Fruit fly (Drosophila melanogaster) whole organism, embryonic: Measurements from ENCODE around the gene Cdc14.

Source experiments
- Atf-2 ChIP-seq: fragments of 200-800 bp; sonication (Bioruptor generic); optimal IDR thresholded peaks from 2 replicates; lab custom pipeline; 2016; ENCODE audit warnings: missing biosample characterization, missing genetic modification characterization
- Awh ChIP-seq: fragments of 200-800 bp; sonication (Bioruptor generic); IDR thresholded peaks from 2 replicates; pipeline ENCODE4, ENCODE4 v1.3.6; 2022; ENCODE audit warnings: missing biosample characterization, missing genetic modification characterization
- CG10462 ChIP-seq: fragments of 200-800 bp; sonication (Bioruptor generic); optimal IDR thresholded peaks from 2 replicates; lab custom pipeline; 2016; ENCODE audit warnings: missing biosample characterization, missing genetic modification characterization
- CG11085 ChIP-seq: fragments of 200-800 bp; sonication (Bioruptor generic); IDR thresholded peaks from 2 replicates; pipeline ENCODE4 v1.3.6; 2022; ENCODE audit warnings: missing biosample characterization, missing genetic modification characterization
- CG11398 ChIP-seq: fragments of 200-800 bp; sonication (Bioruptor generic); optimal IDR thresholded peaks from 2 replicates; lab custom pipeline; 2016; ENCODE audit warnings: missing biosample characterization, missing genetic modification characterization
- CG14014 ChIP-seq: fragments of 200-800 bp; sonication (Bioruptor generic); IDR thresholded peaks from 2 replicates; pipeline ENCODE4 v1.3.6; 2022; ENCODE audit warnings: missing biosample characterization, missing genetic modification characterization
- CG15073 ChIP-seq: fragments of 200-800 bp; sonication (Bioruptor generic); optimal IDR thresholded peaks from 2 replicates; lab custom pipeline; 2016; ENCODE audit warnings: missing biosample characterization, missing genetic modification characterization
- CG15269 ChIP-seq: fragments of 200-800 bp; sonication (Bioruptor generic); optimal IDR thresholded peaks from 2 replicates; lab custom pipeline; 2018; ENCODE audit warnings: missing biosample characterization, mild to moderate bottlenecking, missing genetic modification characterization, moderate library complexity
- CG1647 ChIP-seq: fragments of 200-800 bp; sonication (Bioruptor generic); optimal IDR thresholded peaks from 3 replicates; lab custom pipeline; 2016; ENCODE audit warnings: missing biosample characterization, missing genetic modification characterization
- CG17912 ChIP-seq: fragments of 200-800 bp; sonication (Bioruptor generic); optimal IDR thresholded peaks from 2 replicates; lab custom pipeline; 2018; ENCODE audit warnings: missing biosample characterization, mild to moderate bottlenecking, missing genetic modification characterization
- CG32772 ChIP-seq: fragments of 200-800 bp; sonication (Bioruptor generic); IDR thresholded peaks from 2 replicates; pipeline ENCODE4 v1.3.6; 2022; ENCODE audit warnings: missing biosample characterization, missing genetic modification characterization
- CG34376 ChIP-seq: fragments of 200-800 bp; sonication (Bioruptor generic); optimal IDR thresholded peaks from 2 replicates; lab custom pipeline; 2018; ENCODE audit warnings: missing biosample characterization, mild to moderate bottlenecking, missing genetic modification characterization
- CG34422 ChIP-seq: fragments of 200-800 bp; sonication (Bioruptor generic); IDR thresholded peaks from 3 replicates; pipeline ENCODE4 v1.3.6; 2022; ENCODE audit warnings: missing biosample characterization, missing genetic modification characterization
- CG3838 ChIP-seq: fragments of 200-800 bp; sonication (Bioruptor generic); optimal IDR thresholded peaks from 3 replicates; lab custom pipeline; 2016; ENCODE audit warnings: missing biosample characterization, missing genetic modification characterization
- CG42726 ChIP-seq: fragments of 200-800 bp; sonication (Bioruptor generic); IDR thresholded peaks from 2 replicates; pipeline ENCODE4 v1.3.6; 2022; ENCODE audit warnings: missing biosample characterization, missing genetic modification characterization; ENCODE audit not compliant: partially characterized antibody
- CG7987 ChIP-seq: fragments of 200-800 bp; sonication (Bioruptor generic); optimal IDR thresholded peaks from 2 replicates; lab custom pipeline; 2018; ENCODE audit warnings: missing biosample characterization, mild to moderate bottlenecking, missing genetic modification characterization, moderate library complexity
- CkIIα-i1 ChIP-seq: fragments of 200-800 bp; sonication (Bioruptor generic); IDR thresholded peaks from 2 replicates; pipeline ENCODE4 v1.3.6; 2022; ENCODE audit warnings: missing biosample characterization, missing genetic modification characterization
- D19A ChIP-seq: fragments of 200-800 bp; optimal IDR thresholded peaks from 3 replicates; lab custom pipeline; 2019; ENCODE audit warnings: missing biosample characterization, mild to moderate bottlenecking, missing genetic modification characterization, moderate library complexity
- Dp ChIP-seq: fragments of 200-800 bp; sonication (Bioruptor generic); optimal IDR thresholded peaks from 2 replicates; lab custom pipeline; 2018; ENCODE audit warnings: missing biosample characterization, mild to moderate bottlenecking, missing genetic modification characterization, moderate library complexity
- Elba2 ChIP-seq: fragments of 200-800 bp; sonication (Bioruptor generic); optimal IDR thresholded peaks from 3 replicates; lab custom pipeline; 2016; ENCODE audit warnings: missing biosample characterization, missing genetic modification characterization
- Ets97D ChIP-seq: fragments of 200-800 bp; sonication (Bioruptor generic); optimal IDR thresholded peaks from 3 replicates; lab custom pipeline; 2016; ENCODE audit warnings: missing biosample characterization, missing genetic modification characterization
- Fer3 ChIP-seq: fragments of 200-800 bp; sonication (Bioruptor generic); optimal IDR thresholded peaks from 2 replicates; lab custom pipeline; 2018; ENCODE audit warnings: missing biosample characterization, mild to moderate bottlenecking, missing genetic modification characterization, moderate library complexity
- H15 ChIP-seq: fragments of 200-800 bp; sonication (Bioruptor generic); IDR thresholded peaks from 3 replicates; pipeline ENCODE4 v1.3.6; 2022; ENCODE audit warnings: missing biosample characterization, missing genetic modification characterization
- HmgZ ChIP-seq: fragments of 200-800 bp; sonication (Bioruptor generic); optimal IDR thresholded peaks from 2 replicates; lab custom pipeline; 2018; ENCODE audit warnings: missing biosample characterization, mild to moderate bottlenecking, missing genetic modification characterization
- Hr51 ChIP-seq, 2 experiments: fragments of 200-800 bp; sonication (Bioruptor generic); optimal IDR thresholded peaks; 2 replicates in 1 of 2; 3 replicates in 1 of 2; lab custom pipeline; 2016 to 2018; ENCODE audit warnings: missing biosample characterization in 2 of 2, missing genetic modification characterization in 2 of 2, mild to moderate bottlenecking in 1 of 2, moderate library complexity in 1 of 2
- Mes4 ChIP-seq: fragments of 200-800 bp; sonication (Bioruptor generic); optimal IDR thresholded peaks from 2 replicates; lab custom pipeline; 2016; ENCODE audit warnings: missing biosample characterization, missing genetic modification characterization
- Rfx ChIP-seq: fragments of 200-800 bp; sonication (Bioruptor generic); IDR thresholded peaks from 2 replicates; pipeline ENCODE4 v1.3.6; 2022; ENCODE audit warnings: missing biosample characterization, missing genetic modification characterization
- Sox100B ChIP-seq: fragments of 200-800 bp; sonication (Bioruptor generic); optimal IDR thresholded peaks from 3 replicates; lab custom pipeline; 2018; ENCODE audit warnings: missing biosample characterization, mild to moderate bottlenecking, missing genetic modification characterization
- btn ChIP-seq: fragments of 200-800 bp; sonication (Bioruptor generic); optimal IDR thresholded peaks from 2 replicates; lab custom pipeline; 2016; ENCODE audit warnings: missing biosample characterization, missing genetic modification characterization
- cato ChIP-seq: fragments of 200-800 bp; sonication (Bioruptor generic); optimal IDR thresholded peaks from 2 replicates; lab custom pipeline; 2016; ENCODE audit warnings: missing biosample characterization, missing genetic modification characterization, borderline replicate concordance
- chinmo ChIP-seq: fragments of 200-800 bp; sonication (Bioruptor generic); IDR thresholded peaks from 4 replicates; pipeline ENCODE4 v1.3.6; 2022; ENCODE audit warnings: missing biosample characterization, missing genetic modification characterization; ENCODE audit not compliant: partially characterized antibody
- chn ChIP-seq: fragments of 200-800 bp; sonication (Bioruptor generic); optimal IDR thresholded peaks from 2 replicates; lab custom pipeline; 2016; ENCODE audit warnings: missing biosample characterization, missing genetic modification characterization
- danr ChIP-seq: fragments of 200-800 bp; sonication (Bioruptor generic); IDR thresholded peaks from 2 replicates; pipeline ENCODE4 v1.3.6; 2022; ENCODE audit warnings: missing biosample characterization, missing genetic modification characterization
- eyg ChIP-seq: fragments of 200-800 bp; sonication (Bioruptor generic); optimal IDR thresholded peaks from 3 replicates; lab custom pipeline; 2016; ENCODE audit warnings: missing biosample characterization, missing genetic modification characterization
- fd102C ChIP-seq: fragments of 200-800 bp; sonication (Bioruptor generic); optimal IDR thresholded peaks from 2 replicates; lab custom pipeline; 2018; ENCODE audit warnings: missing biosample characterization, mild to moderate bottlenecking, missing genetic modification characterization, moderate library complexity
- fd3F ChIP-seq: fragments of 200-800 bp; sonication (Bioruptor generic); optimal IDR thresholded peaks from 2 replicates; lab custom pipeline; 2018; ENCODE audit warnings: missing biosample characterization, mild to moderate bottlenecking, missing genetic modification characterization, moderate library complexity
- gro ChIP-seq: fragments of 200-800 bp; sonication (Bioruptor generic); optimal IDR thresholded peaks from 2 replicates; lab custom pipeline; 2016; ENCODE audit warnings: missing biosample characterization, missing genetic modification characterization
- kah ChIP-seq: fragments of 200-800 bp; sonication (Bioruptor generic); optimal IDR thresholded peaks from 2 replicates; lab custom pipeline; 2018; ENCODE audit warnings: missing biosample characterization, mild to moderate bottlenecking, missing genetic modification characterization
- klu ChIP-seq: fragments of 200-800 bp; sonication (Bioruptor generic); IDR thresholded peaks from 2 replicates; pipeline ENCODE4 v1.3.6; 2022; ENCODE audit warnings: missing biosample characterization, missing genetic modification characterization
- kni ChIP-seq: fragments of 200-800 bp; sonication (Bioruptor generic); optimal IDR thresholded peaks from 3 replicates; lab custom pipeline; 2017; ENCODE audit warnings: mild to moderate bottlenecking, missing biosample characterization, missing genetic modification reagents, missing genetic modification characterization
- nau ChIP-seq: fragments of 200-800 bp; sonication (Bioruptor generic); optimal IDR thresholded peaks from 3 replicates; lab custom pipeline; 2017; ENCODE audit warnings: missing biosample characterization, mild to moderate bottlenecking, missing genetic modification characterization, missing genetic modification reagents
- nerfin-1 ChIP-seq: fragments of 200-800 bp; sonication (Bioruptor generic); optimal IDR thresholded peaks from 3 replicates; lab custom pipeline; 2019; ENCODE audit warnings: missing biosample characterization, mild to moderate bottlenecking, missing genetic modification characterization, moderate library complexity
- oc ChIP-seq: fragments of 200-800 bp; sonication (Bioruptor generic); optimal IDR thresholded peaks from 2 replicates; lab custom pipeline; 2018; ENCODE audit warnings: missing biosample characterization, mild to moderate bottlenecking, missing genetic modification characterization, moderate library complexity
- pzg ChIP-seq: fragments of 200-800 bp; sonication (Bioruptor generic); optimal IDR thresholded peaks from 3 replicates; lab custom pipeline; 2018; ENCODE audit warnings: missing biosample characterization, mild to moderate bottlenecking, missing genetic modification characterization, moderate library complexity
- repo ChIP-seq: fragments of 200-800 bp; sonication (Bioruptor generic); optimal IDR thresholded peaks from 2 replicates; lab custom pipeline; 2016; ENCODE audit warnings: missing biosample characterization, missing genetic modification characterization
- rib ChIP-seq: fragments of 200-800 bp; sonication (Bioruptor generic); IDR thresholded peaks from 2 replicates; pipeline ENCODE4 v1.3.6; 2022; ENCODE audit warnings: missing biosample characterization, missing genetic modification characterization
- scrt ChIP-seq: fragments of 200-800 bp; sonication (Bioruptor generic); optimal IDR thresholded peaks from 2 replicates; lab custom pipeline; 2018; ENCODE audit warnings: missing biosample characterization, mild to moderate bottlenecking, missing genetic modification characterization, moderate library complexity
- sens-2 ChIP-seq: fragments of 200-800 bp; sonication (Bioruptor generic); IDR thresholded peaks from 2 replicates; pipeline ENCODE4 v1.3.6; 2022; ENCODE audit warnings: missing biosample characterization, missing genetic modification characterization
- seq ChIP-seq: fragments of 200-800 bp; sonication (Bioruptor generic); IDR thresholded peaks from 2 replicates; pipeline ENCODE4 v1.3.6; 2022; ENCODE audit warnings: missing biosample characterization, missing genetic modification characterization
- tap ChIP-seq: fragments of 200-800 bp; optimal IDR thresholded peaks from 3 replicates; lab custom pipeline; 2019; ENCODE audit warnings: missing biosample characterization, mild to moderate bottlenecking, missing genetic modification characterization, moderate library complexity
- tna ChIP-seq: fragments of 200-800 bp; sonication (Bioruptor generic); IDR thresholded peaks from 2 replicates; pipeline ENCODE4 v1.3.6; 2022; ENCODE audit warnings: missing biosample characterization, missing genetic modification characterization; ENCODE audit not compliant: partially characterized antibody

Cdc14 gene

DNA sequence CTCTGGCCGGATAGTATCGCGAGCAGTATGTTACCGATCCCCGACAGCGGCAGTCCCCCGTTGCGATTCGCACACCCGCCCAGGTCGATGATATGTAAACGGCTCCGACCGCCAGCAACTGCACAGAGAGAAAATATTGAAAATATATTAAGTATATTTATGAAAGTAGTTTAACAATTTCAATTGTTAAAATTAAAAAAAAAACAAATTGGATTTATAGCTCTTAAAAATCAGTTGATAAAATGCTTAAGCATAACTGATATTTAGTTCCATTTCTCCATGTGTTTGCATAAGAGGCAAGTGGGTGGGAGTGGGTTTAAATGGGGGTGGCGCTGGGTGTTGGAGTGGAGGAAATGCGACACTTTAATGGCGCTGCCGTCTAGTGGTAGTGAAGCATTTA lies 39.0 kb upstream of the Cdc14 start (continued):
- TF ChIP-seq chn (no peak), nau (no peak), tap (tag; lab: Kevin White, UChicago) (no peak), CG34376 (GFP tag; lab: Kevin White, UChicago) (no peak), Rfx (GFP tag; lab: Robert Waterston, UW) (no peak), cato (no peak), kni (GFP tag; lab: Kevin White, UChicago) (no peak), CG14014 (peak; percentile 34; the same call in 1 of the 2 replicates), Ets97D (GFP tag; lab: Kevin White, UChicago) (no peak), fd102C (GFP tag; lab: Kevin White, UChicago) (no peak), Elba2 (no peak), CG10462 (GFP tag; lab: Kevin White, UChicago) (no peak), CG1647 (GFP tag; lab: Kevin White, UChicago) (no peak), sens-2 (no peak), H15 (GFP tag; lab: Robert Waterston, UW) (no peak), btn (GFP tag; lab: Kevin White, UChicago) (no peak), Fer3 (tag; lab: Kevin White, UChicago) (no peak), fd3F (GFP tag; lab: Kevin White, UChicago) (no peak), CG15073 (GFP tag; lab: Kevin White, UChicago) (no peak), CG3838 (GFP tag; lab: Kevin White, UChicago) (no peak), pzg (GFP tag; lab: Kevin White, UChicago) (no peak), CG15269 (peak; percentile 23), nerfin-1 (tag; lab: Kevin White, UChicago) (no peak), klu (GFP tag; lab: Robert Waterston, UW) (0 out of 2 replicates have a peak, but pooled peaks have one; percentile 10), CG11398 (GFP tag; lab: Kevin White, UChicago) (no peak), oc (tag; lab: Kevin White, UChicago) (no peak), CG7987 (GFP tag; lab: Kevin White, UChicago) (no peak), Dp (no peak), repo (GFP tag; lab: Kevin White, UChicago) (no peak), Hr51 (GFP tag; optimal IDR thresholded peaks at IDR 0.05; lab: Kevin White, UChicago) (peak in 1 of 2 experiments; percentile 45), tna (no peak), CkIIα-i1 (GFP tag; lab: Robert Waterston, UW) (no peak), CG42726 (GFP tag; lab: Robert Waterston, UW) (no peak), chinmo (GFP tag; lab: Robert Waterston, UW) (no peak), Mes4 (GFP tag; lab: Kevin White, UChicago) (no peak), Awh (GFP tag; lab: Robert Waterston, UW) (no peak), HmgZ (no peak), CG32772 (0 out of 2 replicates have a peak, but pooled peaks have one; percentile 19), Sox100B (GFP tag; lab: Kevin White, UChicago) (peak; percentile 0), danr (no peak), gro (GFP tag; lab: Kevin White, UChicago) (no peak), CG34422 (GFP tag; lab: Robert Waterston, UW) (0 out of 3 replicates have a peak, but pooled peaks have one; percentile 37), rib (no peak), CG17912 (no peak), seq (GFP tag; lab: Robert Waterston, UW) (no peak), scrt (GFP tag; lab: Kevin White, UChicago) (no peak), CG11085 (GFP tag; lab: Robert Waterston, UW) (no peak), D19A (tag; lab: Kevin White, UChicago) (no peak), eyg (GFP tag; lab: Kevin White, UChicago) (no peak), kah (GFP tag; lab: Kevin White, UChicago) (no peak), Atf-2 (GFP tag; lab: Kevin White, UChicago) (no peak)
